Fruit fly (Drosophila melanogaster) whole organism, embryonic: ENCODE data around the gene Cda5.

Source experiments
- BEAF-32 ChIP-seq: fragments of 200-800 bp; sonication (Bioruptor generic); optimal IDR thresholded peaks from 3 replicates; lab custom pipeline; 2017; ENCODE audit warnings: missing biosample characterization, missing genetic modification characterization, mild to moderate bottlenecking, moderate library complexity, missing genetic modification reagents
- Bdp1 ChIP-seq: fragments of 200-800 bp; sonication (Bioruptor generic); optimal IDR thresholded peaks from 3 replicates; lab custom pipeline; 2016; ENCODE audit warnings: missing biosample characterization, missing genetic modification characterization
- CG10366 ChIP-seq: fragments of 200-800 bp; sonication (Bioruptor generic); IDR thresholded peaks from 2 replicates; pipeline ENCODE4 v1.3.6; 2022; ENCODE audit warnings: missing biosample characterization, missing genetic modification characterization
- CG11560 ChIP-seq: fragments of 200-800 bp; sonication (Bioruptor generic); IDR thresholded peaks from 3 replicates; pipeline ENCODE4 v1.3.6; 2022; ENCODE audit warnings: missing biosample characterization, missing genetic modification characterization
- CG11695 ChIP-seq: fragments of 200-800 bp; sonication (Bioruptor generic); IDR thresholded peaks from 3 replicates; pipeline ENCODE4 v1.3.6; 2022; ENCODE audit warnings: missing biosample characterization, missing genetic modification characterization
- CG12659 ChIP-seq: fragments of 200-800 bp; sonication (Bioruptor generic); optimal IDR thresholded peaks from 3 replicates; lab custom pipeline; 2017; ENCODE audit warnings: mild to moderate bottlenecking, missing biosample characterization, missing genetic modification reagents, missing genetic modification characterization
- CG14710 ChIP-seq: fragments of 200-800 bp; sonication (Bioruptor generic); optimal IDR thresholded peaks from 3 replicates; lab custom pipeline; 2019; ENCODE audit warnings: missing biosample characterization, mild to moderate bottlenecking, missing genetic modification characterization, moderate library complexity
- CG14860 ChIP-seq: fragments of 200-800 bp; sonication (Bioruptor generic); IDR thresholded peaks from 3 replicates; pipeline ENCODE4 v1.3.6; 2022; ENCODE audit warnings: missing biosample characterization, missing genetic modification characterization; ENCODE audit not compliant: partially characterized antibody
- CG15479 ChIP-seq: fragments of 200-800 bp; sonication (Bioruptor generic); optimal IDR thresholded peaks from 3 replicates; lab custom pipeline; 2019; ENCODE audit warnings: missing biosample characterization, mild to moderate bottlenecking, missing genetic modification characterization, moderate library complexity
- CG1647 ChIP-seq: fragments of 200-800 bp; sonication (Bioruptor generic); optimal IDR thresholded peaks from 3 replicates; lab custom pipeline; 2016; ENCODE audit warnings: missing biosample characterization, missing genetic modification characterization
- CG16779 ChIP-seq: fragments of 200-800 bp; sonication (Bioruptor generic); IDR thresholded peaks from 2 replicates; pipeline ENCODE4 v1.3.6; 2022; ENCODE audit warnings: missing biosample characterization, missing genetic modification characterization
- CG16813 ChIP-seq: fragments of 200-800 bp; sonication (Bioruptor generic); IDR thresholded peaks from 3 replicates; pipeline ENCODE4 v1.3.6; 2022; ENCODE audit warnings: missing biosample characterization, missing genetic modification characterization; ENCODE audit not compliant: partially characterized antibody
- CG18011 ChIP-seq: fragments of 200-800 bp; sonication (Bioruptor generic); optimal IDR thresholded peaks from 2 replicates; lab custom pipeline; 2017; ENCODE audit warnings: missing biosample characterization, missing genetic modification characterization, mild to moderate bottlenecking, moderate library complexity, missing genotype
- CG18599 ChIP-seq: fragments of 200-800 bp; sonication (Bioruptor generic); optimal IDR thresholded peaks from 3 replicates; lab custom pipeline; 2017; ENCODE audit warnings: missing biosample characterization, missing genetic modification characterization, mild to moderate bottlenecking, moderate library complexity, missing genetic modification reagents
- CG2120 ChIP-seq: fragments of 200-800 bp; sonication (Bioruptor generic); optimal IDR thresholded peaks from 3 replicates; lab custom pipeline; 2016; ENCODE audit warnings: missing biosample characterization, missing genetic modification characterization
- CG3995 ChIP-seq: fragments of 200-800 bp; sonication (Bioruptor generic); optimal IDR thresholded peaks from 3 replicates; lab custom pipeline; 2016; ENCODE audit warnings: missing biosample characterization, missing genetic modification characterization
- CG7786 ChIP-seq: fragments of 200-800 bp; sonication (Bioruptor generic); optimal IDR thresholded peaks from 2 replicates; lab custom pipeline; 2016; ENCODE audit warnings: missing biosample characterization, missing genetic modification characterization
- CG8290 ChIP-seq, 3 experiments: fragments of 200-800 bp; sonication (Bioruptor generic); optimal IDR thresholded peaks; 2 replicates each; lab custom pipeline; 2016 to 2019; ENCODE audit warnings: missing biosample characterization in 3 of 3, missing genetic modification characterization in 3 of 3, mild to moderate bottlenecking in 2 of 3, moderate library complexity in 1 of 3
- CG9437 ChIP-seq: fragments of 200-800 bp; sonication (Bioruptor generic); optimal IDR thresholded peaks from 2 replicates; lab custom pipeline; 2018; ENCODE audit warnings: missing biosample characterization, mild to moderate bottlenecking, missing genetic modification characterization
- Dp ChIP-seq: fragments of 200-800 bp; sonication (Bioruptor generic); optimal IDR thresholded peaks from 2 replicates; lab custom pipeline; 2018; ENCODE audit warnings: missing biosample characterization, mild to moderate bottlenecking, missing genetic modification characterization, moderate library complexity
- ERR ChIP-seq: fragments of 200-800 bp; sonication (Bioruptor generic); optimal IDR thresholded peaks from 2 replicates; lab custom pipeline; 2016; ENCODE audit warnings: missing biosample characterization, missing genetic modification characterization
- Fer1 ChIP-seq: fragments of 200-800 bp; sonication (Bioruptor generic); optimal IDR thresholded peaks from 2 replicates; lab custom pipeline; 2017; ENCODE audit warnings: missing biosample characterization, mild to moderate bottlenecking, missing genetic modification characterization
- Fer2 ChIP-seq: fragments of 200-800 bp; sonication (Bioruptor generic); optimal IDR thresholded peaks from 2 replicates; lab custom pipeline; 2018; ENCODE audit warnings: missing biosample characterization, mild to moderate bottlenecking, missing genetic modification characterization, moderate library complexity
- Gsc ChIP-seq: fragments of 200-800 bp; sonication (Bioruptor generic); IDR thresholded peaks from 2 replicates; pipeline ENCODE4 v1.3.6; 2022; ENCODE audit warnings: missing biosample characterization, missing genetic modification characterization
- Gug ChIP-seq: fragments of 200-800 bp; sonication (Bioruptor generic); IDR thresholded peaks from 4 replicates; pipeline ENCODE4 v1.3.6; 2022; ENCODE audit warnings: missing biosample characterization, missing genetic modification characterization
- HmgD ChIP-seq: fragments of 200-800 bp; sonication (Bioruptor generic); optimal IDR thresholded peaks from 3 replicates; lab custom pipeline; 2016; ENCODE audit warnings: missing biosample characterization, missing genetic modification characterization
- NC2α ChIP-seq: fragments of 200-800 bp; sonication (Bioruptor generic); optimal IDR thresholded peaks from 2 replicates; lab custom pipeline; 2016; ENCODE audit warnings: missing biosample characterization, missing genetic modification characterization
- Pdp1 ChIP-seq, 2 experiments: fragments of 200-800 bp; sonication (Bioruptor generic); optimal IDR thresholded peaks; 3 replicates each; lab custom pipeline; 2016; ENCODE audit warnings: missing biosample characterization in 2 of 2, missing genetic modification characterization in 2 of 2, mild to moderate bottlenecking in 1 of 2, moderate library complexity in 1 of 2
- Sox102F ChIP-seq: fragments of 200-800 bp; sonication (Bioruptor generic); optimal IDR thresholded peaks from 2 replicates; lab custom pipeline; 2018; ENCODE audit warnings: missing biosample characterization, mild to moderate bottlenecking, missing genetic modification characterization, moderate library complexity
- Usf ChIP-seq: fragments of 200-800 bp; sonication (Bioruptor generic); optimal IDR thresholded peaks from 2 replicates; lab custom pipeline; 2017; ENCODE audit warnings: missing genotype, missing biosample characterization, missing genetic modification characterization
- YL-1 ChIP-seq: fragments of 200-800 bp; sonication (Bioruptor generic); optimal IDR thresholded peaks from 3 replicates; lab custom pipeline; 2017; ENCODE audit warnings: missing biosample characterization, mild to moderate bottlenecking, missing genetic modification characterization
- bowl ChIP-seq: fragments of 200-800 bp; sonication (Bioruptor generic); IDR thresholded peaks from 2 replicates; pipeline ENCODE4 v1.3.6; 2022; ENCODE audit warnings: missing biosample characterization, missing genetic modification characterization
- chinmo ChIP-seq: fragments of 200-800 bp; sonication (Bioruptor generic); IDR thresholded peaks from 4 replicates; pipeline ENCODE4 v1.3.6; 2022; ENCODE audit warnings: missing biosample characterization, missing genetic modification characterization; ENCODE audit not compliant: partially characterized antibody
- dan ChIP-seq: fragments of 200-800 bp; sonication (Bioruptor generic); IDR thresholded peaks from 2 replicates; pipeline ENCODE4 v1.3.6; 2022; ENCODE audit warnings: missing biosample characterization, missing genetic modification characterization
- gce ChIP-seq: fragments of 200-800 bp; sonication (Bioruptor generic); IDR thresholded peaks from 3 replicates; pipeline ENCODE4 v1.3.6; 2022; ENCODE audit warnings: missing biosample characterization, missing genetic modification characterization
- jigr1 ChIP-seq: fragments of 200-800 bp; sonication (Bioruptor generic); IDR thresholded peaks from 3 replicates; pipeline ENCODE4 v1.3.6; 2022; ENCODE audit warnings: missing biosample characterization, missing genetic modification characterization
- kay ChIP-seq: fragments of 200-800 bp; sonication (Bioruptor generic); optimal IDR thresholded peaks from 2 replicates; lab custom pipeline; 2016; ENCODE audit warnings: missing biosample characterization, missing genetic modification characterization
- knrl ChIP-seq: fragments of 200-800 bp; sonication (Bioruptor generic); IDR thresholded peaks from 3 replicates; pipeline ENCODE4 v1.3.6; 2022; ENCODE audit warnings: missing biosample characterization, missing genetic modification characterization; ENCODE audit not compliant: partially characterized antibody
- phol ChIP-seq: fragments of 200-800 bp; sonication (Bioruptor generic); optimal IDR thresholded peaks from 3 replicates; lab custom pipeline; 2018; ENCODE audit warnings: missing biosample characterization, mild to moderate bottlenecking, missing genetic modification characterization, moderate library complexity
- psq ChIP-seq: fragments of 200-800 bp; sonication (Bioruptor generic); optimal IDR thresholded peaks from 2 replicates; lab custom pipeline; 2017; ENCODE audit warnings: missing biosample characterization, missing genetic modification characterization
- pum ChIP-seq: fragments of 200-800 bp; sonication (Bioruptor generic); optimal IDR thresholded peaks from 2 replicates; lab custom pipeline; 2016; ENCODE audit warnings: missing biosample characterization, missing genetic modification characterization
- pzg ChIP-seq: fragments of 200-800 bp; sonication (Bioruptor generic); optimal IDR thresholded peaks from 3 replicates; lab custom pipeline; 2018; ENCODE audit warnings: missing biosample characterization, mild to moderate bottlenecking, missing genetic modification characterization, moderate library complexity
- run ChIP-seq: fragments of 200-800 bp; sonication (Bioruptor generic); optimal IDR thresholded peaks from 3 replicates; lab custom pipeline; 2018; ENCODE audit warnings: missing biosample characterization, mild to moderate bottlenecking, missing genetic modification characterization
- sens ChIP-seq: fragments of 200-800 bp; sonication (Bioruptor generic); peaks from one replicate; lab custom pipeline; 2016; ENCODE audit warnings: missing biosample characterization, missing genetic modification characterization
- slp2 ChIP-seq: fragments of 200-800 bp; sonication (Bioruptor generic); optimal IDR thresholded peaks from 2 replicates; lab custom pipeline; 2016; ENCODE audit warnings: missing biosample characterization, missing genetic modification characterization
- sna ChIP-seq: fragments of 200-800 bp; sonication (Bioruptor generic); IDR thresholded peaks from 2 replicates; pipeline ENCODE4 v1.3.6; 2022; ENCODE audit warnings: missing biosample characterization, missing genetic modification characterization; ENCODE audit not compliant: partially characterized antibody
- sr ChIP-seq: fragments of 200-800 bp; sonication (Bioruptor generic); IDR thresholded peaks from 3 replicates; pipeline ENCODE4 v1.3.6; 2022; ENCODE audit warnings: missing biosample characterization, missing genetic modification characterization
- tna ChIP-seq: fragments of 200-800 bp; sonication (Bioruptor generic); IDR thresholded peaks from 2 replicates; pipeline ENCODE4 v1.3.6; 2022; ENCODE audit warnings: missing biosample characterization, missing genetic modification characterization; ENCODE audit not compliant: partially characterized antibody
- vnd ChIP-seq: fragments of 200-800 bp; sonication (Bioruptor generic); IDR thresholded peaks from 3 replicates; pipeline ENCODE4 v1.3.6; 2022; ENCODE audit warnings: missing biosample characterization, missing genetic modification characterization; ENCODE audit not compliant: partially characterized antibody

The Cda5 gene

DNA sequence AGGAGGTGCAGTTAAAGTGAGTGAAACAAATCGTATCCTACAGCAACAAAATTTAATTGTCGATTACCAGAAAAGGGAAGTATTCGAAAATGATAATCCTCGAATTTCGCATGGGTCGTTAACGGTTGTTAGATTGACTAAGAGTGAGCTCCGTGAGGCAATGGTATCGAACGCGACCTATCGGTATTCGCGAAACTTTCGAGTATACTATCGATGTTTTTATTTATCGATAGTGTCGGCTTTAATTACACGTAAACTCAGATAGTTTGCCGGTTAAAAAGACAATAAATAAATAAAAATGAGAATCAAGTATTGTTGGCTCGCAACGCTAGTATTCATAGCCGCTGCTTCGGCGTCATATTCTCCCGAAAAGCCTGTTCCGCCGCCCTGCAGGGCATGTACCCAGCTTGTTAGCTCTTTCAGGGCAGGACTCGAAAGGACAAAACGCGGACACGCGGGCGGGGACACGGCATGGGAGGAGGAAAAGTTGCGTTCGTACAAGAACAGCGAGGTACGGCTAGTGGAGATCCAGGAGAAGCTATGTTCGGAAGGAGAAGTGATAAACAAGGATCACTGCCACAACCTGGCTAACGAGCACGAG, 37.1 kb upstream of the Cda5 start, which contains the start of gene Creld (continued):
- no peak for TF ChIP-seq gce (GFP tag; lab: Robert Waterston, UW)
- peak; percentile 63 for TF ChIP-seq CG12659 (GFP tag; lab: Kevin White, UChicago)
- no peak; the same call in 3 of the 4 replicates for TF ChIP-seq Gug (GFP tag; lab: Robert Waterston, UW)
- TF ChIP-seq run (tag; lab: Kevin White, UChicago) = no peak
- peak in 1 of 2 experiments; percentile 34 for TF ChIP-seq Pdp1 (GFP tag; optimal IDR thresholded peaks at IDR 0.05; lab: Kevin White, UChicago)
- TF ChIP-seq YL-1 (GFP tag; lab: Kevin White, UChicago) = peak; percentile 67
- peak; percentile 39 for TF ChIP-seq CG14710
- TF ChIP-seq CG10366 = no peak
- peak; percentile 100 for TF ChIP-seq CG16813 (GFP tag; lab: Robert Waterston, UW)
- TF ChIP-seq vnd (GFP tag; lab: Robert Waterston, UW) = peak; percentile 100
- peak; percentile 89 for TF ChIP-seq CG9437 (GFP tag; lab: Kevin White, UChicago)
- TF ChIP-seq phol (tag; lab: Kevin White, UChicago) = peak; percentile 29
- TF ChIP-seq jigr1 = no peak
- no peak for TF ChIP-seq Sox102F
- TF ChIP-seq HmgD (GFP tag; lab: Kevin White, UChicago) = peak; percentile 13
- peak; percentile 100 for TF ChIP-seq knrl (GFP tag; lab: Robert Waterston, UW)
- peak; percentile 9 for TF ChIP-seq CG2120 (GFP tag; lab: Kevin White, UChicago)
- TF ChIP-seq CG15479 (GFP tag; lab: Kevin White, UChicago) = no peak
- peak; percentile 56 for TF ChIP-seq CG3995 (GFP tag; lab: Kevin White, UChicago)
- TF ChIP-seq BEAF-32 (GFP tag; lab: Kevin White, UChicago) = peak; percentile 99
- peak; percentile 43 for TF ChIP-seq Fer1 (GFP tag; lab: Kevin White, UChicago)
- TF ChIP-seq kay (GFP tag; lab: Kevin White, UChicago) = peak; percentile 11
- TF ChIP-seq NC2α (GFP tag; lab: Kevin White, UChicago) = no peak
- TF ChIP-seq Dp (GFP tag; lab: Kevin White, UChicago) = peak; percentile 59
- peak; percentile 65 for TF ChIP-seq sens (GFP tag; lab: Kevin White, UChicago)
- no peak for TF ChIP-seq Usf (GFP tag; lab: Kevin White, UChicago)
- TF ChIP-seq pzg = peak; percentile 93
- TF ChIP-seq sna (GFP tag; lab: Robert Waterston, UW) = peak; percentile 100
- no peak for TF ChIP-seq Gsc (GFP tag; lab: Robert Waterston, UW)
- TF ChIP-seq CG1647 = no peak
- no peak for TF ChIP-seq bowl (GFP tag; lab: Robert Waterston, UW)
- TF ChIP-seq tna (GFP tag; lab: Robert Waterston, UW) = peak; percentile 100
- TF ChIP-seq slp2 (GFP tag; lab: Kevin White, UChicago) = no peak
- no peak for TF ChIP-seq CG8290 (GFP tag; optimal IDR thresholded peaks at IDR 0.05; lab: Kevin White, UChicago)
- no peak for TF ChIP-seq CG8290 (tag; optimal IDR thresholded peaks at IDR 0.05; lab: Kevin White, UChicago)
- TF ChIP-seq CG14860 = peak; percentile 100
- TF ChIP-seq, all 482 proteins: peak for 92

dm6 chr2L:94639-95059, 29.4 kb upstream of the Cda5 start, which contains the start of gene Zir:
Gene Zir (plus strand): TSS chr2L:94739.
- TF ChIP-seq chinmo (GFP tag; lab: Robert Waterston, UW) (peak; percentile 77; the same call in 2 of the 4 replicates), CG18599 (GFP tag; lab: Kevin White, UChicago) (no peak), Bdp1 (GFP tag; lab: Kevin White, UChicago) (no peak), CG7786 (GFP tag; lab: Kevin White, UChicago) (no peak), CG18011 (GFP tag; lab: Kevin White, UChicago) (no peak), ERR (GFP tag; lab: Kevin White, UChicago) (no peak), CG11695 (GFP tag; lab: Robert Waterston, UW) (no peak), BEAF-32 (GFP tag; lab: Kevin White, UChicago) (peak; percentile 59), Fer1 (GFP tag; lab: Kevin White, UChicago) (peak; percentile 42), CG16779 (no peak), Fer2 (no peak), dan (no peak), sr (GFP tag; lab: Robert Waterston, UW) (no peak), pum (GFP tag; lab: Kevin White, UChicago) (no peak), CG3995 (GFP tag; lab: Kevin White, UChicago) (no peak), psq (no peak), CG11560 (tag; lab: Robert Waterston, UW) (no peak)
